In the genomic region with DNA sequence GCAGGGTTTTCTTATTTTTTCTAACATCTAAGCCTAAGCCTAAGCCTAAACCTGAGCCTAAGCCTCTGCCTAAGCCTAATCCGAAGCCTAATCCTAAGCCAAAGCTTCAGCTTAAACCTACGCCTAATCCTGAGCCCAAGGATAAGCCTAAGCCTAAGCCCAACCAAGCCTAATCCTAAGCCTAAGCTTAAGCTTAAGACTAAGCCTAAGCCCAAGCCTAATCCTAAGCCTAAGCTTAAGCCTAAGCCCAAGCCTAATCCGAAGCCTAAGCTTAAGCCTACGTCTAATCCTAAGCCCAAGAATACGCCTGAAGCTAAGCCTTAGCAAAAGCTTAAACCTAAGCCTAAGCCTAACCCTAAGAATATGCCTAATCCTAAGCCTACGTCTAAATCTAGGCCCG, we compare ENCODE assay signal across 4 worm cellular contexts.
TF ChIP-seq lines count a peak whose summit lies in the region.

No protein-coding gene starts in this region.

TF ChIP-seq in whole organism, early embryonic, 17 proteins besides CTCF, POLR2A, EP300 and RAD21:
- no peak for TF ChIP-seq hmbx-1 (tag; optimal IDR thresholded peaks at IDR 0.05; lab: Kevin White, UChicago)
- TF ChIP-seq ceh-36 (tag; optimal IDR thresholded peaks at IDR 0.05; lab: Kevin White, UChicago): peak; percentile 97

TF ChIP-seq in whole organism, late embryonic, 69 proteins besides CTCF, POLR2A, EP300 and RAD21:
- TF ChIP-seq ets-4 (tag; optimal IDR thresholded peaks at IDR 0.05; lab: Kevin White, UChicago) (no peak), ama-1 (optimal IDR thresholded peaks at IDR 0.05; lab: Kevin White, UChicago) (no peak), madf-2 (tag; optimal IDR thresholded peaks at IDR 0.05; lab: Kevin White, UChicago) (no peak), pax-1 (tag; optimal IDR thresholded peaks at IDR 0.05; lab: Kevin White, UChicago) (no peak), T23F11.4 (GFP tag; optimal IDR thresholded peaks at IDR 0.05; lab: Kevin White, UChicago) (no peak), elt-4 (tag; optimal IDR thresholded peaks at IDR 0.05; lab: Kevin White, UChicago) (no peak), dve-1 (tag; optimal IDR thresholded peaks at IDR 0.05; lab: Kevin White, UChicago) (peak; percentile 100)

TF ChIP-seq in whole organism, midembryonic, 9 proteins besides CTCF, POLR2A, EP300 and RAD21:
- TF ChIP-seq flt-1 (GFP tag; IDR thresholded peaks at IDR 0.05; lab: Robert Waterston, UW) (no peak), ztf-29 (GFP tag; IDR thresholded peaks at IDR 0.05; lab: Robert Waterston, UW) (peak; percentile 7; the same call in 1 of the 2 replicates)

TF ChIP-seq in whole organism, young adult, 124 proteins besides CTCF, POLR2A, EP300 and RAD21:
- 0 out of 2 replicates have a peak, but pooled peaks have one; percentile 20 for TF ChIP-seq madf-3 (GFP tag; IDR thresholded peaks at IDR 0.05; lab: Robert Waterston, UW)
- no peak for TF ChIP-seq rec-8 (tag; optimal IDR thresholded peaks at IDR 0.05; lab: Kevin White, UChicago)
